Fruit fly (Drosophila melanogaster) whole organism, adult: ENCODE results near the gene slp2.

Source experiments
- CG11617 ChIP-seq: fragments of 200-800 bp; sonication (Bioruptor generic); optimal IDR thresholded peaks from 2 replicates; lab custom pipeline; 2017; ENCODE audit warnings: mild to moderate bottlenecking, missing biosample characterization, missing genetic modification reagents, missing genetic modification characterization
- CG12768 ChIP-seq: fragments of 200-800 bp; sonication (Bioruptor generic); optimal IDR thresholded peaks from 2 replicates; lab custom pipeline; 2017; ENCODE audit warnings: missing biosample characterization, missing genetic modification characterization, mild to moderate bottlenecking, moderate library complexity, missing genetic modification reagents
- CG14711 ChIP-seq: fragments of 200-800 bp; sonication (Bioruptor generic); optimal IDR thresholded peaks from 2 replicates; lab custom pipeline; 2018; ENCODE audit warnings: missing biosample characterization, mild to moderate bottlenecking, missing genetic modification characterization, moderate library complexity
- Clk ChIP-seq: fragments of 200-800 bp; sonication (Bioruptor generic); optimal IDR thresholded peaks from 2 replicates; lab custom pipeline; 2017; ENCODE audit warnings: missing biosample characterization, missing genetic modification characterization
- Hr96 ChIP-seq: fragments of 200-800 bp; sonication (Bioruptor generic); optimal IDR thresholded peaks from 2 replicates; lab custom pipeline; 2016; ENCODE audit warnings: missing biosample characterization, missing genetic modification characterization
- Mnt ChIP-seq: fragments of 200-800 bp; sonication (Bioruptor generic); optimal IDR thresholded peaks from 2 replicates; lab custom pipeline; 2016; ENCODE audit warnings: missing biosample characterization, mild to moderate bottlenecking, missing genetic modification characterization
- bab1 ChIP-seq: fragments of 200-800 bp; sonication (Bioruptor generic); optimal IDR thresholded peaks from 3 replicates; lab custom pipeline; 2019; ENCODE audit warnings: missing biosample characterization, mild to moderate bottlenecking, missing genetic modification characterization, moderate library complexity
- kay ChIP-seq: fragments of 200-800 bp; sonication (Bioruptor generic); peaks from one replicate; lab custom pipeline; 2016; ENCODE audit warnings: missing biosample characterization, missing genetic modification characterization, borderline replicate concordance
- ovo ChIP-seq: fragments of 200-800 bp; sonication (Bioruptor generic); optimal IDR thresholded peaks from 2 replicates; lab custom pipeline; 2016; ENCODE audit warnings: missing biosample characterization, missing genetic modification characterization

- TF ChIP-seq Mnt (GFP tag; lab: Kevin White, UChicago): no peak
- no peak for TF ChIP-seq bab1 (GFP tag; lab: Kevin White, UChicago)
- TF ChIP-seq CG14711 (tag; lab: Kevin White, UChicago): no peak
- TF ChIP-seq ovo (GFP tag; lab: Kevin White, UChicago): no peak
- TF ChIP-seq Clk (GFP tag; lab: Kevin White, UChicago): no peak
- no peak for TF ChIP-seq kay
- no peak for TF ChIP-seq Hr96 (GFP tag; lab: Kevin White, UChicago)
- no peak for TF ChIP-seq CG11617 (GFP tag; lab: Kevin White, UChicago)
- TF ChIP-seq CG12768 (GFP tag; lab: Kevin White, UChicago): no peak
These were observed 4.3 kb downstream of the slp2 start for dm6 chr2L:3840975-3841374.
